Fruit fly (Drosophila melanogaster) whole organism, embryonic: Measurements from ENCODE around the gene CG7650.

ENCODE experiments used
- CG1024 ChIP-seq: fragments of 200-800 bp; sonication (Bioruptor generic); IDR thresholded peaks from 2 replicates; pipeline ENCODE4 v1.3.6; 2022; ENCODE audit warnings: missing biosample characterization, missing genetic modification characterization
- CG10462 ChIP-seq: fragments of 200-800 bp; sonication (Bioruptor generic); optimal IDR thresholded peaks from 2 replicates; lab custom pipeline; 2016; ENCODE audit warnings: missing biosample characterization, missing genetic modification characterization
- CG12104 ChIP-seq: fragments of 200-800 bp; sonication (Bioruptor generic); optimal IDR thresholded peaks from 3 replicates; lab custom pipeline; 2016; ENCODE audit warnings: missing biosample characterization, missing genetic modification characterization
- CG12219 ChIP-seq: fragments of 200-800 bp; sonication (Bioruptor generic); optimal IDR thresholded peaks from 3 replicates; lab custom pipeline; 2018; ENCODE audit warnings: missing biosample characterization, mild to moderate bottlenecking, missing genetic modification characterization
- CG14965 ChIP-seq: fragments of 200-800 bp; sonication (Bioruptor generic); optimal IDR thresholded peaks from 2 replicates; lab custom pipeline; 2016; ENCODE audit warnings: missing biosample characterization, missing genetic modification characterization, borderline replicate concordance
- CG17361 ChIP-seq: fragments of 200-800 bp; sonication (Bioruptor generic); IDR thresholded peaks from 3 replicates; pipeline ENCODE4 v1.3.6; 2022; ENCODE audit warnings: missing biosample characterization, missing genetic modification characterization
- CG2202 ChIP-seq: fragments of 200-800 bp; sonication (Bioruptor generic); optimal IDR thresholded peaks from 2 replicates; lab custom pipeline; 2018; ENCODE audit warnings: missing biosample characterization, mild to moderate bottlenecking, missing genetic modification characterization
- CG2875 ChIP-seq: fragments of 200-800 bp; sonication (Bioruptor generic); optimal IDR thresholded peaks from 2 replicates; lab custom pipeline; 2017; ENCODE audit warnings: missing biosample characterization, mild to moderate bottlenecking, missing genetic modification characterization, missing genetic modification reagents
- CG32772 ChIP-seq: fragments of 200-800 bp; sonication (Bioruptor generic); IDR thresholded peaks from 2 replicates; pipeline ENCODE4 v1.3.6; 2022; ENCODE audit warnings: missing biosample characterization, missing genetic modification characterization
- CG3726 ChIP-seq: fragments of 200-800 bp; sonication (Bioruptor generic); IDR thresholded peaks from 3 replicates; pipeline ENCODE4, ENCODE4 v1.3.6; 2022; ENCODE audit warnings: missing biosample characterization, missing genetic modification characterization
- CG4707 ChIP-seq: fragments of 200-800 bp; sonication (Bioruptor generic); optimal IDR thresholded peaks from 2 replicates; lab custom pipeline; 2018; ENCODE audit warnings: missing biosample characterization, mild to moderate bottlenecking, missing genetic modification characterization, moderate library complexity
- CG5245 ChIP-seq: fragments of 200-800 bp; sonication (Bioruptor generic); optimal IDR thresholded peaks from 3 replicates; lab custom pipeline; 2016; ENCODE audit warnings: missing biosample characterization, missing genetic modification characterization
- CG6813 ChIP-seq: fragments of 200-800 bp; sonication (Bioruptor generic); optimal IDR thresholded peaks from 2 replicates; lab custom pipeline; 2017; ENCODE audit warnings: missing biosample characterization, missing genetic modification characterization, mild to moderate bottlenecking, moderate library complexity, missing genetic modification reagents
- CG6854 ChIP-seq: fragments of 200-800 bp; sonication (Bioruptor generic); optimal IDR thresholded peaks from 3 replicates; lab custom pipeline; 2017; ENCODE audit warnings: missing biosample characterization, mild to moderate bottlenecking, missing genetic modification characterization
- CG7372 ChIP-seq: fragments of 200-800 bp; sonication (Bioruptor generic); IDR thresholded peaks from 2 replicates; pipeline ENCODE4 v1.3.6; 2022; ENCODE audit warnings: missing biosample characterization, missing genetic modification characterization
- CG7556 ChIP-seq: fragments of 200-800 bp; sonication (Bioruptor generic); optimal IDR thresholded peaks from 2 replicates; lab custom pipeline; 2017; ENCODE audit warnings: missing biosample characterization, mild to moderate bottlenecking, missing genetic modification characterization
- CG8281 ChIP-seq: fragments of 200-800 bp; sonication (Bioruptor generic); optimal IDR thresholded peaks from 2 replicates; lab custom pipeline; 2018; ENCODE audit warnings: missing biosample characterization, mild to moderate bottlenecking, missing genetic modification characterization, moderate library complexity
- CG9727 ChIP-seq: fragments of 200-800 bp; sonication (Bioruptor generic); optimal IDR thresholded peaks from 3 replicates; lab custom pipeline; 2017; ENCODE audit warnings: missing biosample characterization, mild to moderate bottlenecking, missing genetic modification characterization
- CTCF ChIP-seq: fragments of 200-800 bp; sonication (Bioruptor generic); optimal IDR thresholded peaks from 2 replicates; lab custom pipeline; 2017; ENCODE audit warnings: missing biosample characterization, mild to moderate bottlenecking, missing genetic modification characterization, moderate library complexity
- Camta ChIP-seq: fragments of 200-800 bp; sonication (Bioruptor generic); optimal IDR thresholded peaks from 2 replicates; lab custom pipeline; 2016; ENCODE audit warnings: missing biosample characterization, missing genetic modification characterization
- Doc3 ChIP-seq: fragments of 200-800 bp; sonication (Bioruptor generic); IDR thresholded peaks from 3 replicates; pipeline ENCODE4 v1.3.6; 2022; ENCODE audit warnings: missing biosample characterization, missing genetic modification characterization; ENCODE audit not compliant: partially characterized antibody
- Fer2 ChIP-seq: fragments of 200-800 bp; sonication (Bioruptor generic); optimal IDR thresholded peaks from 2 replicates; lab custom pipeline; 2018; ENCODE audit warnings: missing biosample characterization, mild to moderate bottlenecking, missing genetic modification characterization, moderate library complexity
- HmgD ChIP-seq: fragments of 200-800 bp; sonication (Bioruptor generic); optimal IDR thresholded peaks from 3 replicates; lab custom pipeline; 2016; ENCODE audit warnings: missing biosample characterization, missing genetic modification characterization
- HmgZ ChIP-seq: fragments of 200-800 bp; sonication (Bioruptor generic); optimal IDR thresholded peaks from 2 replicates; lab custom pipeline; 2018; ENCODE audit warnings: missing biosample characterization, mild to moderate bottlenecking, missing genetic modification characterization
- Lim3 ChIP-seq: fragments of 200-800 bp; sonication (Bioruptor generic); IDR thresholded peaks from 2 replicates; pipeline ENCODE4 v1.3.6; 2022; ENCODE audit warnings: missing biosample characterization, missing genetic modification characterization
- Meics ChIP-seq: fragments of 200-800 bp; sonication (Bioruptor generic); optimal IDR thresholded peaks from 2 replicates; lab custom pipeline; 2017; ENCODE audit warnings: missing biosample characterization, mild to moderate bottlenecking, missing genetic modification characterization
- Neu2 ChIP-seq: fragments of 200-800 bp; sonication (Bioruptor generic); optimal IDR thresholded peaks from 3 replicates; lab custom pipeline; 2016; ENCODE audit warnings: missing biosample characterization, missing genetic modification characterization, borderline replicate concordance
- Oli ChIP-seq: fragments of 200-800 bp; sonication (Bioruptor generic); optimal IDR thresholded peaks from 2 replicates; lab custom pipeline; 2018; ENCODE audit warnings: missing biosample characterization, mild to moderate bottlenecking, missing genetic modification characterization, moderate library complexity
- Rx ChIP-seq: fragments of 200-800 bp; sonication (Bioruptor generic); IDR thresholded peaks from 2 replicates; pipeline ENCODE4 v1.3.6; 2022; ENCODE audit warnings: missing biosample characterization, missing genetic modification characterization
- Sox102F ChIP-seq: fragments of 200-800 bp; sonication (Bioruptor generic); optimal IDR thresholded peaks from 2 replicates; lab custom pipeline; 2018; ENCODE audit warnings: missing biosample characterization, mild to moderate bottlenecking, missing genetic modification characterization, moderate library complexity
- Vsx1 ChIP-seq: fragments of 200-800 bp; sonication (Bioruptor generic); optimal IDR thresholded peaks from 2 replicates; lab custom pipeline; 2017; ENCODE audit warnings: missing biosample characterization, mild to moderate bottlenecking, missing genetic modification characterization, missing genetic modification reagents
- az2 ChIP-seq: fragments of 200-800 bp; sonication (Bioruptor generic); optimal IDR thresholded peaks from 3 replicates; lab custom pipeline; 2016; ENCODE audit warnings: missing biosample characterization, missing genetic modification characterization
- bcd ChIP-seq: fragments of 200-800 bp; sonication (Bioruptor generic); optimal IDR thresholded peaks from 2 replicates; lab custom pipeline; 2017; ENCODE audit warnings: missing biosample characterization, mild to moderate bottlenecking, missing genetic modification characterization
- bsh ChIP-seq, 2 experiments: fragments of 200-800 bp; sonication (Bioruptor generic); optimal IDR thresholded peaks; 2 replicates each; lab custom pipeline; 2017 to 2018; ENCODE audit warnings: mild to moderate bottlenecking in 2 of 2, missing biosample characterization in 2 of 2, missing genetic modification characterization in 2 of 2, moderate library complexity in 1 of 2
- cato ChIP-seq: fragments of 200-800 bp; sonication (Bioruptor generic); optimal IDR thresholded peaks from 2 replicates; lab custom pipeline; 2016; ENCODE audit warnings: missing biosample characterization, missing genetic modification characterization, borderline replicate concordance
- crol ChIP-seq: fragments of 200-800 bp; sonication (Bioruptor generic); IDR thresholded peaks from 2 replicates; pipeline ENCODE4 v1.3.6; 2022; ENCODE audit warnings: missing biosample characterization, missing genetic modification characterization
- danr ChIP-seq: fragments of 200-800 bp; sonication (Bioruptor generic); IDR thresholded peaks from 2 replicates; pipeline ENCODE4 v1.3.6; 2022; ENCODE audit warnings: missing biosample characterization, missing genetic modification characterization
- dmrt99B ChIP-seq: fragments of 200-800 bp; sonication (Bioruptor generic); optimal IDR thresholded peaks from 2 replicates; lab custom pipeline; 2018; ENCODE audit warnings: missing biosample characterization, mild to moderate bottlenecking, missing genetic modification characterization, moderate library complexity
- gcm ChIP-seq: fragments of 200-800 bp; sonication (Bioruptor generic); optimal IDR thresholded peaks from 2 replicates; lab custom pipeline; 2019; ENCODE audit warnings: missing biosample characterization, mild to moderate bottlenecking, missing genetic modification characterization, moderate library complexity
- gt ChIP-seq: fragments of 200-800 bp; sonication (Bioruptor generic); IDR thresholded peaks from 2 replicates; pipeline ENCODE4 v1.3.6; 2022; ENCODE audit warnings: missing biosample characterization, missing genetic modification characterization
- ham ChIP-seq: fragments of 200-800 bp; sonication (Bioruptor generic); IDR thresholded peaks from 2 replicates; pipeline ENCODE4 v1.3.6; 2022; ENCODE audit warnings: missing biosample characterization, missing genetic modification characterization
- lab ChIP-seq: fragments of 200-800 bp; sonication (Bioruptor generic); optimal IDR thresholded peaks from 3 replicates; lab custom pipeline; 2017; ENCODE audit warnings: missing biosample characterization, missing genetic modification characterization, mild to moderate bottlenecking, moderate library complexity, missing genetic modification reagents
- pfk ChIP-seq: fragments of 200-800 bp; sonication (Bioruptor generic); optimal IDR thresholded peaks from 2 replicates; lab custom pipeline; 2018; ENCODE audit warnings: missing biosample characterization, mild to moderate bottlenecking, missing genetic modification characterization, moderate library complexity
- ranshi ChIP-seq: fragments of 200-800 bp; sonication (Bioruptor generic); IDR thresholded peaks from 2 replicates; pipeline ENCODE4 v1.3.6; 2022; ENCODE audit warnings: missing biosample characterization, missing genetic modification characterization
- ro ChIP-seq: fragments of 200-800 bp; sonication (Bioruptor generic); IDR thresholded peaks from 2 replicates; pipeline ENCODE4 v1.3.6; 2022; ENCODE audit warnings: missing biosample characterization, missing genetic modification characterization
- row ChIP-seq: fragments of 200-800 bp; sonication (Bioruptor generic); IDR thresholded peaks from 3 replicates; pipeline ENCODE4 v1.3.6; 2022; ENCODE audit warnings: missing biosample characterization, missing genetic modification characterization
- run ChIP-seq: fragments of 200-800 bp; sonication (Bioruptor generic); optimal IDR thresholded peaks from 3 replicates; lab custom pipeline; 2018; ENCODE audit warnings: missing biosample characterization, mild to moderate bottlenecking, missing genetic modification characterization
- sd ChIP-seq: fragments of 200-800 bp; sonication (Bioruptor generic); optimal IDR thresholded peaks from 3 replicates; lab custom pipeline; 2018; ENCODE audit warnings: missing biosample characterization, mild to moderate bottlenecking, missing genetic modification characterization, moderate library complexity
- sens-2 ChIP-seq: fragments of 200-800 bp; sonication (Bioruptor generic); IDR thresholded peaks from 2 replicates; pipeline ENCODE4 v1.3.6; 2022; ENCODE audit warnings: missing biosample characterization, missing genetic modification characterization
- sisA ChIP-seq: fragments of 200-800 bp; sonication (Bioruptor generic); IDR thresholded peaks from 2 replicates; pipeline ENCODE4 v1.3.6; 2022; ENCODE audit warnings: missing biosample characterization, missing genetic modification characterization
- sna ChIP-seq: fragments of 200-800 bp; sonication (Bioruptor generic); IDR thresholded peaks from 2 replicates; pipeline ENCODE4 v1.3.6; 2022; ENCODE audit warnings: missing biosample characterization, missing genetic modification characterization; ENCODE audit not compliant: partially characterized antibody
- yki ChIP-seq: fragments of >200 bp; optimal IDR thresholded peaks from 3 replicates; lab custom pipeline; 2018

Gene CG7650

DNA sequence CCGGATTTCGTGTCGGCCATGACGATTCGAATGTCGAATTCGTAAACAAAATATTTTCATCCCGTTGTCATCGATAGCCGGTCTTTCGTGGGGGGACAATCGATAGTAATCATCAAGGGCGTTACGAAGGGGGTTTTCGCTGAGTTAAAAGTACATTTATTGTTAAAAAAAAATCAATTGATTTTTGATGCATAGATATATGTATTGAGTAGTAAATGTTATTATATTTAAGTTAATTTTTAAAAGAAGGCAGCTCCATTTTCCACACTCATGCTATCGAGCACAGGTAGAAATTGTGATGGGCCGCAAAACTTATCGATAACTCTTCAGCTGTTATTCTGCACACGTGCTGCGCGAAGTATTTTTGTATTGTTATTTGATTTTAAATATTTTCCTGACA is 29.7 kb downstream of the CG7650 start, which contains the start of the genes mrn and CG12301 (continued):
- TF ChIP-seq HmgD (GFP tag; lab: Kevin White, UChicago) (no peak), CG7372 (GFP tag; lab: Robert Waterston, UW) (peak; percentile 91), crol (GFP tag; lab: Robert Waterston, UW) (no peak), CG14965 (GFP tag; lab: Kevin White, UChicago) (no peak), sens-2 (GFP tag; lab: Robert Waterston, UW) (no peak), Rx (GFP tag; lab: Robert Waterston, UW) (peak; percentile 90), run (tag; lab: Kevin White, UChicago) (no peak), dmrt99B (tag; lab: Kevin White, UChicago) (no peak), gcm (GFP tag; lab: Kevin White, UChicago) (no peak), row (GFP tag; lab: Robert Waterston, UW) (peak; percentile 96), CG17361 (GFP tag; lab: Robert Waterston, UW) (no peak; the same call in 2 of the 3 replicates), Doc3 (GFP tag; lab: Robert Waterston, UW) (peak; percentile 94), danr (GFP tag; lab: Robert Waterston, UW) (peak; percentile 96), CG8281 (no peak), Fer2 (tag; lab: Kevin White, UChicago) (no peak), CG5245 (GFP tag; lab: Kevin White, UChicago) (peak; percentile 50), Vsx1 (no peak), CG12104 (GFP tag; lab: Kevin White, UChicago) (peak; percentile 70), Sox102F (no peak), CG4707 (no peak), az2 (GFP tag; lab: Kevin White, UChicago) (peak; percentile 61), gt (GFP tag; lab: Robert Waterston, UW) (peak; percentile 38; the same call in 1 of the 2 replicates), HmgZ (peak; percentile 77), CG6854 (peak; percentile 34), CG10462 (GFP tag; lab: Kevin White, UChicago) (peak; percentile 34), ranshi (GFP tag; lab: Robert Waterston, UW) (peak; percentile 78), CG2875 (no peak), cato (peak; percentile 31), ro (GFP tag; lab: Robert Waterston, UW) (no peak; the same call in 1 of the 2 replicates), CTCF (GFP tag; lab: Kevin White, UChicago) (no peak), Meics (GFP tag; lab: Kevin White, UChicago) (no peak), pfk (no peak), Neu2 (no peak), CG32772 (GFP tag; lab: Robert Waterston, UW) (peak; percentile 97), ham (GFP tag; lab: Robert Waterston, UW) (peak; percentile 60; the same call in 1 of the 2 replicates), bsh (GFP tag; optimal IDR thresholded peaks at IDR 0.05; lab: Kevin White, UChicago) (peak in 1 of 2 experiments; percentile 62), sisA (GFP tag; lab: Robert Waterston, UW) (peak; percentile 76), Oli (tag; lab: Kevin White, UChicago) (no peak), sna (GFP tag; lab: Robert Waterston, UW) (peak; percentile 96), CG12219 (GFP tag; lab: Kevin White, UChicago) (no peak), CG2202 (tag; lab: Kevin White, UChicago) (peak; percentile 8), sd (tag; lab: Kevin White, UChicago) (peak; percentile 91), Camta (GFP tag; lab: Kevin White, UChicago) (peak; percentile 56), Lim3 (GFP tag; lab: Robert Waterston, UW) (no peak), lab (GFP tag; lab: Kevin White, UChicago) (no peak), yki (lab: Kevin White, UChicago) (no peak), CG7556 (no peak), CG6813 (GFP tag; lab: Kevin White, UChicago) (no peak), bcd (GFP tag; lab: Kevin White, UChicago) (no peak), CG3726 (peak; percentile 89), CG9727 (GFP tag; lab: Kevin White, UChicago) (peak; percentile 87), CG1024 (GFP tag; lab: Robert Waterston, UW) (peak; percentile 34; the same call in 1 of the 2 replicates)
